Fruit fly (Drosophila melanogaster): ENCODE measurements around the gene CG2924.
A peak's percentile ranks its signal among the peaks of the same experiment; 100 is the strongest.

CG2924 gene

DNA sequence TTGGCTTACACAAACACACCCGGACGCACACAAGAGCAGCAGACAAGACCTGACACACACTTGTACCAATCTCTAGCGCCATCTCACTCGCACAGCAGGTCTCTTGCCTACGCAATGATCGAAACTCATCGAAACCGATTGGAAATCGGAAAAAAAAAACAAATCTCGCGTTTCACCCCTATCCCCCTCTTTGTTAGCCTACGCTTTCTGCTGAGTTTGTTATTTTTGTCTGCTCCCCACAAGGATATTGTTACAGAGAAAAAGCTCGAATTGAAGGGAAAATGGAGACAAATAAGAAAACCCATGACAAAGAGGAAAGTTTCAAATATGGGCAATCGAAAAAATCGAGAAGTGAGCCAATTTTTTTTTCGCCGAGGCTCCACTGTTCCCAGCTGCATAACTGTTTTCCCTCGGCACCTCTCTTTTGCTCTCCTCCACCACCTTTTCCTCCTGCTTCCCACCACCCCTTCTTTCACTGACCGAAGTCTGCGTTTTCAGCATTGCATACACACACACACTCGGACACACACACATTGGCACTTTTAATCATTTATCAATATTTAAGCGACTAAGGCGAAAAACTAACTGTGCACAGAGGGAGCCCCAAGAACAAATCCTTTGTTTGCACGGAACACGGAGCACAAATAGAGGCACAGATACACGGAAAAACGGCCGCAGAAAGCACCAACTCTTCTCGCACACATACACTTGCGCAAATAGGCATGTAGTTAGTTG lies 572 bp downstream of the CG2924 start (continued):
- TF ChIP-seq B-H1 (GFP tag; IDR thresholded peaks at IDR 0.05) (no peak), CG6272 (GFP tag; IDR thresholded peaks at IDR 0.05) (no peak), fru (optimal IDR thresholded peaks at IDR 0.05) (no peak), Lpt (GFP tag; optimal IDR thresholded peaks at IDR 0.05) (no peak), Ptx1 (GFP tag; IDR thresholded peaks at IDR 0.05) (no peak), CG12769 (tag; optimal IDR thresholded peaks at IDR 0.05) (no peak), zen2 (GFP tag; IDR thresholded peaks at IDR 0.05; ENCODE audit: partially characterized antibody) (no peak), Max (GFP tag; optimal IDR thresholded peaks at IDR 0.05) (no peak), CG7928 (GFP tag; optimal IDR thresholded peaks at IDR 0.05) (no peak), lov (optimal IDR thresholded peaks at IDR 0.05) (no peak), lov (GFP tag; IDR thresholded peaks at IDR 0.05) (no peak), prd (optimal IDR thresholded peaks at IDR 0.05) (no peak), prd (GFP tag; IDR thresholded peaks at IDR 0.05) (no peak), sc (optimal IDR thresholded peaks at IDR 0.05) (no peak), sc (GFP tag; optimal IDR thresholded peaks at IDR 0.05) (no peak), CG2116 (GFP tag; optimal IDR thresholded peaks at IDR 0.05) (no peak), CG10366 (GFP tag; IDR thresholded peaks at IDR 0.05) (no peak), CG4617 (GFP tag; optimal IDR thresholded peaks at IDR 0.05; ENCODE audit: borderline replicate concordance) (no peak), corto (GFP tag; optimal IDR thresholded peaks at IDR 0.05) (no peak), CG11723 (GFP tag; optimal IDR thresholded peaks at IDR 0.05) (no peak), CG4854 (GFP tag; optimal IDR thresholded peaks at IDR 0.05) (no peak), tll (GFP tag; optimal IDR thresholded peaks at IDR 0.05) (no peak), HLHmδ (GFP tag; optimal IDR thresholded peaks at IDR 0.05) (no peak), unc-4 (GFP tag; IDR thresholded peaks at IDR 0.05; ENCODE audit: partially characterized antibody) (no peak), CG13123 (GFP tag; optimal IDR thresholded peaks at IDR 0.05) (no peak), CG4820 (GFP tag; optimal IDR thresholded peaks at IDR 0.05) (no peak), YL-1 (GFP tag; optimal IDR thresholded peaks at IDR 0.05) (peak; percentile 8), CG1024 (GFP tag; IDR thresholded peaks at IDR 0.05) (no peak), pros (GFP tag; optimal IDR thresholded peaks at IDR 0.05) (no peak), Rfx (GFP tag; IDR thresholded peaks at IDR 0.05) (peak; percentile 17; the same call in 1 of the 2 replicates), grn (GFP tag; optimal IDR thresholded peaks at IDR 0.05) (no peak), repo (GFP tag; optimal IDR thresholded peaks at IDR 0.05) (no peak), aop (GFP tag; IDR thresholded peaks at IDR 0.05) (no peak), ash1 (GFP tag; optimal IDR thresholded peaks at IDR 0.05) (no peak), Poxn (GFP tag; IDR thresholded peaks at IDR 0.05) (no peak), kay (GFP tag; optimal IDR thresholded peaks at IDR 0.05) (no peak), CG13894 (tag; optimal IDR thresholded peaks at IDR 0.05) (peak; percentile 8), caup (GFP tag; optimal IDR thresholded peaks at IDR 0.05; ENCODE audit: severe bottlenecking) (no peak), Jarid2 (GFP tag; optimal IDR thresholded peaks at IDR 0.05) (no peak), yki (optimal IDR thresholded peaks at IDR 0.05) (no peak), pho (GFP tag; optimal IDR thresholded peaks at IDR 0.05) (no peak), MBD-R2 (GFP tag; IDR thresholded peaks at IDR 0.05) (no peak), jumu (GFP tag; optimal IDR thresholded peaks at IDR 0.05) (no peak), CG8388 (GFP tag; optimal IDR thresholded peaks at IDR 0.05) (no peak), sens-2 (GFP tag; IDR thresholded peaks at IDR 0.05) (no peak), CG1529 (GFP tag; optimal IDR thresholded peaks at IDR 0.05) (peak; percentile 14), CG14014 (GFP tag; IDR thresholded peaks at IDR 0.05) (no peak), gcm2 (GFP tag; optimal IDR thresholded peaks at IDR 0.05) (no peak), CG10979 (tag; optimal IDR thresholded peaks at IDR 0.05) (no peak), row (GFP tag; IDR thresholded peaks at IDR 0.05) (peak; percentile 17; the same call in 1 of the 3 replicates), CG32767 (GFP tag; IDR thresholded peaks at IDR 0.05) (0 out of 2 replicates have a peak, but pooled peaks have one; percentile 8), cato (GFP tag; optimal IDR thresholded peaks at IDR 0.05; ENCODE audit: borderline replicate concordance) (no peak)

All from whole organism, embryonic.